Worm (Caenorhabditis elegans) whole organism, L2 larva: ENCODE results near the gene F08F8.7.

Source experiments
- C34F6.9 ChIP-seq: fragments of 150-350 bp; optimal IDR thresholded peaks from 2 replicates; lab custom pipeline; 2014; ENCODE audit warnings: missing biosample characterization, missing genetic modification characterization
- F13H6.1 ChIP-seq: sonication (generic microtip); optimal IDR thresholded peaks from 2 replicates; lab custom pipeline; 2016; ENCODE audit warnings: missing genetic modification characterization, missing compliant biosample characterization
- R02D3.7 ChIP-seq: fragments of 150-350 bp; optimal IDR thresholded peaks from 2 replicates; lab custom pipeline; 2014; ENCODE audit warnings: missing biosample characterization, missing genetic modification characterization
- alr-1 ChIP-seq: fragments of 150-350 bp; optimal IDR thresholded peaks from 2 replicates; lab custom pipeline; 2014; ENCODE audit warnings: missing biosample characterization, missing genetic modification characterization
- aly-2 ChIP-seq: fragments of 150-350 bp; optimal IDR thresholded peaks from 2 replicates; lab custom pipeline; 2014; ENCODE audit warnings: missing biosample characterization, missing genetic modification characterization
- ama-1 ChIP-seq: fragments of 150-350 bp; optimal IDR thresholded peaks from 2 replicates; lab custom pipeline; 2018; ENCODE audit warnings: inconsistent platforms
- ceh-16 ChIP-seq: fragments of 150-350 bp; optimal IDR thresholded peaks from 2 replicates; lab custom pipeline; 2014; ENCODE audit warnings: missing biosample characterization, missing genetic modification characterization
- crh-2 ChIP-seq: sonication (generic microtip); optimal IDR thresholded peaks from 2 replicates; lab custom pipeline; 2017; ENCODE audit warnings: missing biosample characterization, missing genetic modification characterization
- elt-1 ChIP-seq: fragments of 150-350 bp; optimal IDR thresholded peaks from 2 replicates; lab custom pipeline; 2014; ENCODE audit warnings: missing biosample characterization, missing genetic modification characterization
- fos-1 ChIP-seq: fragments of 150-350 bp; optimal IDR thresholded peaks from 2 replicates; lab custom pipeline; 2014; ENCODE audit warnings: missing biosample characterization, missing genetic modification characterization
- gmeb-1 ChIP-seq: fragments of 150-350 bp; optimal IDR thresholded peaks from 2 replicates; lab custom pipeline; 2014; ENCODE audit warnings: missing biosample characterization, missing genetic modification characterization
- lin-11 ChIP-seq: fragments of 150-350 bp; sonication (generic microtip); optimal IDR thresholded peaks from 2 replicates; lab custom pipeline; 2014; ENCODE audit warnings: missing biosample characterization, missing genetic modification characterization, inconsistent platforms, mixed read lengths
- lin-13 ChIP-seq: fragments of 150-350 bp; optimal IDR thresholded peaks from 2 replicates; lab custom pipeline; 2014; ENCODE audit warnings: missing biosample characterization, missing genetic modification reagents, missing genetic modification characterization
- lsy-2 ChIP-seq, 2 experiments: fragments of 150-350 bp in 1 of 2; sonication (generic microtip) in 1 of 2; optimal IDR thresholded peaks; 2 replicates each; lab custom pipeline; 2014 to 2017; ENCODE audit warnings: missing biosample characterization in 2 of 2, missing genetic modification characterization in 2 of 2
- mbf-1 ChIP-seq: sonication (generic microtip); optimal IDR thresholded peaks from 2 replicates; lab custom pipeline; 2017; ENCODE audit warnings: missing biosample characterization, missing genetic modification characterization
- mdl-1 ChIP-seq, 2 experiments: fragments of 150-350 bp in 1 of 2; sonication (generic microtip) in 1 of 2; optimal IDR thresholded peaks; 2 replicates each; lab custom pipeline; 2017; ENCODE audit warnings: missing biosample characterization in 2 of 2, missing genetic modification characterization in 2 of 2
- nhr-10 ChIP-seq: sonication (generic microtip); optimal IDR thresholded peaks from 2 replicates; lab custom pipeline; 2017; ENCODE audit warnings: missing biosample characterization, missing genetic modification characterization
- nhr-11 ChIP-seq: fragments of 150-350 bp; optimal IDR thresholded peaks from 2 replicates; lab custom pipeline; 2014; ENCODE audit warnings: missing biosample characterization, missing genetic modification characterization
- nhr-12 ChIP-seq: fragments of 150-350 bp; optimal IDR thresholded peaks from 2 replicates; lab custom pipeline; 2014; ENCODE audit warnings: missing biosample characterization, missing genetic modification characterization
- nhr-129 ChIP-seq: fragments of 150-350 bp; optimal IDR thresholded peaks from 2 replicates; lab custom pipeline; 2014; ENCODE audit warnings: missing biosample characterization, missing genetic modification characterization
- nhr-21 ChIP-seq: fragments of 150-350 bp; optimal IDR thresholded peaks from 2 replicates; lab custom pipeline; 2014; ENCODE audit warnings: missing biosample characterization, missing genetic modification characterization
- nhr-23 ChIP-seq: fragments of 150-350 bp; optimal IDR thresholded peaks from 2 replicates; lab custom pipeline; 2014; ENCODE audit warnings: missing biosample characterization, missing genetic modification reagents, missing genetic modification characterization
- nhr-25 ChIP-seq: fragments of 150-350 bp; sonication (generic microtip); optimal IDR thresholded peaks from 3 replicates; lab custom pipeline; 2014; ENCODE audit warnings: missing biosample characterization, missing genetic modification characterization
- nhr-77 ChIP-seq: fragments of 150-350 bp; optimal IDR thresholded peaks from 2 replicates; lab custom pipeline; 2014; ENCODE audit warnings: missing biosample characterization, missing genetic modification characterization
- peb-1 ChIP-seq: fragments of 150-350 bp; optimal IDR thresholded peaks from 2 replicates; lab custom pipeline; 2014; ENCODE audit warnings: missing biosample characterization, missing genetic modification characterization
- sma-3 ChIP-seq: sonication (generic microtip); optimal IDR thresholded peaks from 2 replicates; lab custom pipeline; 2016; ENCODE audit warnings: missing genetic modification reagents, missing genetic modification characterization, missing compliant biosample characterization
- sma-9 ChIP-seq, 2 experiments: fragments of 150-350 bp in 1 of 2; sonication (generic microtip) in 1 of 2; optimal IDR thresholded peaks; 2 replicates each; lab custom pipeline; 2014 to 2016; ENCODE audit warnings: missing genetic modification characterization in 2 of 2, mild to moderate bottlenecking in 1 of 2, missing biosample characterization in 1 of 2, missing compliant biosample characterization in 1 of 2, missing genetic modification reagents in 1 of 2, moderate library complexity in 1 of 2
- unc-39 ChIP-seq: fragments of 150-350 bp; optimal IDR thresholded peaks from 2 replicates; lab custom pipeline; 2014; ENCODE audit warnings: missing biosample characterization, missing genetic modification characterization
- unc-55 ChIP-seq: fragments of 150-350 bp; sonication (generic microtip); optimal IDR thresholded peaks from 3 replicates; lab custom pipeline; 2014; ENCODE audit warnings: missing biosample characterization, missing genetic modification reagents, missing genetic modification characterization
- unc-62 ChIP-seq: fragments of 150-350 bp; optimal IDR thresholded peaks from 2 replicates; lab custom pipeline; 2014; ENCODE audit warnings: missing biosample characterization, missing genetic modification reagents, missing genetic modification characterization
- ztf-11 ChIP-seq: sonication (generic microtip); optimal IDR thresholded peaks from 2 replicates; lab custom pipeline; 2017; ENCODE audit warnings: missing biosample characterization, missing genetic modification characterization
- ztf-4 ChIP-seq: fragments of 150-350 bp; optimal IDR thresholded peaks from 2 replicates; lab custom pipeline; 2014; ENCODE audit warnings: missing biosample characterization, missing genetic modification characterization

F08F8.7 gene

ce11 chrIII:7333906-7334531 lies 12.9 kb downstream of the F08F8.7 start:
- TF ChIP-seq lsy-2 (tag; optimal IDR thresholded peaks at IDR 0.05; lab: Kevin White, UChicago) (peak in 1 of 2 experiments; percentile 12), nhr-129 (peak; percentile 57), crh-2 (tag; lab: Kevin White, UChicago) (peak; percentile 11)

- TF ChIP-seq sma-3 (GFP tag; lab: Kevin White, UChicago) (no peak), lin-13 (no peak), ama-1 (lab: Kevin White, UChicago) (no peak), elt-1 (no peak), nhr-11 (tag; lab: Kevin White, UChicago) (no peak), alr-1 (tag; lab: Kevin White, UChicago) (no peak), nhr-10 (tag; lab: Kevin White, UChicago) (no peak), ztf-4 (no peak), nhr-77 (tag; lab: Kevin White, UChicago) (no peak), C34F6.9 (tag; lab: Kevin White, UChicago) (no peak), gmeb-1 (no peak)
Observed at ce11 chrIII:7331671-7332070, 15.3 kb downstream of the F08F8.7 start.

- TF ChIP-seq crh-2 (tag; lab: Kevin White, UChicago) (peak; percentile 26), nhr-25 (peak; percentile 48), nhr-21 (tag; lab: Kevin White, UChicago) (peak; percentile 30), lsy-2 (tag; optimal IDR thresholded peaks at IDR 0.05; lab: Kevin White, UChicago) (peak in 1 of 2 experiments; percentile 29), elt-1 (no peak), R02D3.7 (tag; lab: Kevin White, UChicago) (no peak), ama-1 (lab: Kevin White, UChicago) (peak; percentile 36), nhr-77 (tag; lab: Kevin White, UChicago) (no peak)
Observed at ce11 chrIII:7329155-7329732, 17.7 kb downstream of the F08F8.7 start, which contains the start of gene lab-2. Gene lab-2 (minus strand): TSS chrIII:7329607.

- TF ChIP-seq fos-1 (tag; lab: Kevin White, UChicago) (peak; percentile 57), aly-2 (tag; lab: Kevin White, UChicago) (no peak)
Observed at ce11 chrIII:7323331-7323730, 23.6 kb downstream of the F08F8.7 start.

ce11 chrIII:7322018-7322417 lies 24.9 kb downstream of the F08F8.7 start:
- peak; percentile 41 for TF ChIP-seq nhr-129
- TF ChIP-seq lin-13: no peak
- peak; percentile 8 for TF ChIP-seq fos-1 (tag; lab: Kevin White, UChicago)
- TF ChIP-seq sma-9 (GFP tag; optimal IDR thresholded peaks at IDR 0.05; lab: Kevin White, UChicago): peak; percentile 35
- TF ChIP-seq sma-9 (tag; optimal IDR thresholded peaks at IDR 0.05; lab: Kevin White, UChicago): no peak
- TF ChIP-seq peb-1: no peak
- no peak for TF ChIP-seq unc-62
- TF ChIP-seq unc-55: no peak
- peak; percentile 11 for TF ChIP-seq crh-2 (tag; lab: Kevin White, UChicago)
- peak; percentile 66 for TF ChIP-seq F13H6.1
- TF ChIP-seq unc-39: no peak
- TF ChIP-seq ceh-16 (tag; lab: Kevin White, UChicago): no peak
- no peak for TF ChIP-seq sma-3 (GFP tag; lab: Kevin White, UChicago)

ce11 chrIII:7319390-7319789 lies 27.6 kb downstream of the F08F8.7 start, which contains the start of gene F56C9.8:
Gene F56C9.8 (minus strand): TSS chrIII:7319509.
- TF ChIP-seq lin-11: no peak
- TF ChIP-seq nhr-23 (tag; lab: Kevin White, UChicago): no peak
- no peak for TF ChIP-seq unc-62
- TF ChIP-seq gmeb-1: no peak
- no peak for TF ChIP-seq ztf-4
- TF ChIP-seq nhr-129: peak; percentile 9
- peak; percentile 70 for TF ChIP-seq fos-1 (tag; lab: Kevin White, UChicago)
- TF ChIP-seq nhr-12 (tag; lab: Kevin White, UChicago): no peak
- no peak for TF ChIP-seq ceh-16 (tag; lab: Kevin White, UChicago)
- TF ChIP-seq ztf-11 (tag; lab: Kevin White, UChicago): no peak
- no peak for TF ChIP-seq sma-3 (GFP tag; lab: Kevin White, UChicago)
- no peak for TF ChIP-seq mdl-1 (tag; optimal IDR thresholded peaks at IDR 0.05; lab: Kevin White, UChicago)
- TF ChIP-seq alr-1 (tag; lab: Kevin White, UChicago): no peak
- TF ChIP-seq nhr-21 (tag; lab: Kevin White, UChicago): no peak
- no peak for TF ChIP-seq nhr-10 (tag; lab: Kevin White, UChicago)
- no peak for TF ChIP-seq unc-39
- TF ChIP-seq mbf-1 (tag; lab: Kevin White, UChicago): no peak
- no peak for TF ChIP-seq peb-1
